Fruit fly (Drosophila melanogaster) S2 (cell line): Measurements from ENCODE around the gene CG4611.

Source experiments
- CG8478 ChIP-seq: fragments of >200 bp; optimal IDR thresholded peaks from 2 replicates; lab custom pipeline; 2018
- CTCF ChIP-seq, 2 experiments: fragments of >200 bp; optimal IDR thresholded peaks; 2 replicates each; lab custom pipeline; 2018

DNA sequence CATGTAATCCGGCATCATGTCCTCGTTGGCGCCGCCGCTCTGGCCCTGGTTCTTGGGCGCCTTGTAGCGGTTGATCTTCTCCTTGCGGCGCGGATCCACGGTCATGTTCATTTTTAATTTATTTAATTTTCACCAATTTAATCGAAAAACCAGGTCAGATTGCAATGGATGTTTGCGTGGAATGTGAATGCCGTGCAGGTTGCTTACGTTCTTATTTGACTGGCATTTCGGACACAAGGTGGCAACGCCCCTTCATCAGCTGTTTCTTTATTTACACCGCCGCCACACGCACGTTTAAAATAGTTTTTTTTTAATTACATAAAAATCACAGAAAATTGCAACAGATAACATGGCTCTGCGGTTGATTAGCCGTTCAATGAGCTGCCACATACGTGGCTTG lies at the start of gene CG4611, which contains the start of gene CG10674:
- no peak for TF ChIP-seq CG8478 (lab: Kevin White, UChicago)
- no peak for TF ChIP-seq CTCF (optimal IDR thresholded peaks at IDR 0.05; lab: Kevin White, UChicago)
